Fruit fly (Drosophila melanogaster) whole organism, adult: Measurements from ENCODE around the gene CG17260.

ENCODE experiments used
- CG11617 ChIP-seq: fragments of 200-800 bp; sonication (Bioruptor generic); optimal IDR thresholded peaks from 2 replicates; lab custom pipeline; 2017; ENCODE audit warnings: mild to moderate bottlenecking, missing biosample characterization, missing genetic modification reagents, missing genetic modification characterization
- CG12768 ChIP-seq: fragments of 200-800 bp; sonication (Bioruptor generic); optimal IDR thresholded peaks from 2 replicates; lab custom pipeline; 2017; ENCODE audit warnings: missing biosample characterization, missing genetic modification characterization, mild to moderate bottlenecking, moderate library complexity, missing genetic modification reagents
- CG14711 ChIP-seq: fragments of 200-800 bp; sonication (Bioruptor generic); optimal IDR thresholded peaks from 2 replicates; lab custom pipeline; 2018; ENCODE audit warnings: missing biosample characterization, mild to moderate bottlenecking, missing genetic modification characterization, moderate library complexity
- CG1620 ChIP-seq: fragments of 200-800 bp; sonication (Bioruptor generic); optimal IDR thresholded peaks from 2 replicates; lab custom pipeline; 2016; ENCODE audit warnings: missing biosample characterization, missing genetic modification characterization
- CG33017 ChIP-seq: fragments of 200-800 bp; sonication (Bioruptor generic); optimal IDR thresholded peaks from 2 replicates; lab custom pipeline; 2018; ENCODE audit warnings: missing biosample characterization, mild to moderate bottlenecking, missing genetic modification characterization, moderate library complexity
- CG5204 ChIP-seq: fragments of 200-800 bp; sonication (Bioruptor generic); optimal IDR thresholded peaks from 2 replicates; lab custom pipeline; 2016; ENCODE audit warnings: missing biosample characterization, missing genetic modification characterization
- CG7045 ChIP-seq: fragments of 200-800 bp; sonication (Bioruptor generic); optimal IDR thresholded peaks from 2 replicates; lab custom pipeline; 2017; ENCODE audit warnings: missing biosample characterization, mild to moderate bottlenecking, missing genetic modification characterization
- CG7101 ChIP-seq: fragments of 200-800 bp; sonication (Bioruptor generic); optimal IDR thresholded peaks from 2 replicates; lab custom pipeline; 2018; ENCODE audit warnings: missing biosample characterization, mild to moderate bottlenecking, missing genetic modification characterization, moderate library complexity
- Clk ChIP-seq: fragments of 200-800 bp; sonication (Bioruptor generic); optimal IDR thresholded peaks from 2 replicates; lab custom pipeline; 2017; ENCODE audit warnings: missing biosample characterization, missing genetic modification characterization
- Crg-1 ChIP-seq: fragments of 200-800 bp; sonication (Bioruptor generic); optimal IDR thresholded peaks from 2 replicates; lab custom pipeline; 2016; ENCODE audit warnings: missing biosample characterization, missing genetic modification characterization
- Hr96 ChIP-seq: fragments of 200-800 bp; sonication (Bioruptor generic); optimal IDR thresholded peaks from 2 replicates; lab custom pipeline; 2016; ENCODE audit warnings: missing biosample characterization, missing genetic modification characterization
- Mnt ChIP-seq: fragments of 200-800 bp; sonication (Bioruptor generic); optimal IDR thresholded peaks from 2 replicates; lab custom pipeline; 2016; ENCODE audit warnings: missing biosample characterization, mild to moderate bottlenecking, missing genetic modification characterization
- bab1 ChIP-seq: fragments of 200-800 bp; sonication (Bioruptor generic); optimal IDR thresholded peaks from 3 replicates; lab custom pipeline; 2019; ENCODE audit warnings: missing biosample characterization, mild to moderate bottlenecking, missing genetic modification characterization, moderate library complexity
- cic ChIP-seq: fragments of 200-800 bp; sonication (Bioruptor generic); optimal IDR thresholded peaks from 2 replicates; lab custom pipeline; 2017; ENCODE audit warnings: missing biosample characterization, mild to moderate bottlenecking, missing genetic modification characterization, moderate library complexity
- cnc ChIP-seq, 2 experiments: fragments of >200 bp; optimal IDR thresholded peaks; 2 replicates each; lab custom pipeline; 2017
- kay ChIP-seq: fragments of 200-800 bp; sonication (Bioruptor generic); peaks from one replicate; lab custom pipeline; 2016; ENCODE audit warnings: missing biosample characterization, missing genetic modification characterization, borderline replicate concordance
- ovo ChIP-seq: fragments of 200-800 bp; sonication (Bioruptor generic); optimal IDR thresholded peaks from 2 replicates; lab custom pipeline; 2016; ENCODE audit warnings: missing biosample characterization, missing genetic modification characterization
- pad ChIP-seq: fragments of 200-800 bp; sonication (Bioruptor generic); optimal IDR thresholded peaks from 3 replicates; lab custom pipeline; 2017; ENCODE audit warnings: missing biosample characterization, missing genetic modification characterization, mild to moderate bottlenecking, moderate library complexity, missing genetic modification reagents
- tj ChIP-seq: fragments of 200-800 bp; sonication (Bioruptor generic); optimal IDR thresholded peaks from 3 replicates; lab custom pipeline; 2017; ENCODE audit warnings: missing biosample characterization, mild to moderate bottlenecking, missing genetic modification characterization, moderate library complexity
- toe ChIP-seq: fragments of 200-800 bp; sonication (Bioruptor generic); optimal IDR thresholded peaks from 2 replicates; lab custom pipeline; 2016; ENCODE audit warnings: missing biosample characterization, missing genetic modification characterization

Gene CG17260

dm6 chr2L:3055710-3056447, 18.8 kb downstream of the CG17260 start:
- TF ChIP-seq CG14711 (tag; lab: Kevin White, UChicago) (no peak), kay (GFP tag; lab: Kevin White, UChicago) (peak; percentile 74), CG33017 (no peak), ovo (GFP tag; lab: Kevin White, UChicago) (no peak), Mnt (GFP tag; lab: Kevin White, UChicago) (no peak), bab1 (GFP tag; lab: Kevin White, UChicago) (no peak), CG7101 (tag; lab: Kevin White, UChicago) (no peak), cnc (optimal IDR thresholded peaks at IDR 0.05; lab: Kevin White, UChicago) (no peak), CG11617 (GFP tag; lab: Kevin White, UChicago) (peak; percentile 59), CG12768 (GFP tag; lab: Kevin White, UChicago) (no peak), CG5204 (peak; percentile 69), Crg-1 (GFP tag; lab: Kevin White, UChicago) (no peak), tj (GFP tag; lab: Kevin White, UChicago) (peak; percentile 64), Hr96 (GFP tag; lab: Kevin White, UChicago) (no peak), pad (GFP tag; lab: Kevin White, UChicago) (no peak), Clk (GFP tag; lab: Kevin White, UChicago) (peak; percentile 35), cic (no peak), CG1620 (GFP tag; lab: Kevin White, UChicago) (no peak), toe (GFP tag; lab: Kevin White, UChicago) (peak; percentile 53), CG7045 (GFP tag; lab: Kevin White, UChicago) (peak; percentile 39)

dm6 chr2L:3056448-3056790, 19.4 kb downstream of the CG17260 start, which contains the start of gene FASN1:
TSS of gene FASN1 (plus strand) at chr2L:3056598.
- TF ChIP-seq CG7045 (GFP tag; lab: Kevin White, UChicago), result peak; percentile 43
- TF ChIP-seq Mnt (GFP tag; lab: Kevin White, UChicago), result peak; percentile 81
- no peak for TF ChIP-seq cnc (optimal IDR thresholded peaks at IDR 0.05; lab: Kevin White, UChicago)
- TF ChIP-seq bab1 (GFP tag; lab: Kevin White, UChicago), result peak; percentile 87
- peak; percentile 61 for TF ChIP-seq ovo (GFP tag; lab: Kevin White, UChicago)
- TF ChIP-seq toe (GFP tag; lab: Kevin White, UChicago), result no peak
- peak; percentile 78 for TF ChIP-seq Crg-1 (GFP tag; lab: Kevin White, UChicago)
- TF ChIP-seq CG14711 (tag; lab: Kevin White, UChicago), result peak; percentile 25
- TF ChIP-seq tj (GFP tag; lab: Kevin White, UChicago), result peak; percentile 8
- TF ChIP-seq Clk (GFP tag; lab: Kevin White, UChicago), result no peak
- TF ChIP-seq cic, result peak; percentile 55
- TF ChIP-seq CG7101 (tag; lab: Kevin White, UChicago), result peak; percentile 59
- TF ChIP-seq pad (GFP tag; lab: Kevin White, UChicago), result peak; percentile 64
- TF ChIP-seq CG5204, result no peak
- peak; percentile 69 for TF ChIP-seq CG33017
- peak; percentile 0 for TF ChIP-seq CG11617 (GFP tag; lab: Kevin White, UChicago)
- no peak for TF ChIP-seq kay (GFP tag; lab: Kevin White, UChicago)
- peak; percentile 81 for TF ChIP-seq CG12768 (GFP tag; lab: Kevin White, UChicago)
- TF ChIP-seq CG1620 (GFP tag; lab: Kevin White, UChicago), result peak; percentile 69
- peak; percentile 67 for TF ChIP-seq Hr96 (GFP tag; lab: Kevin White, UChicago)

- TF ChIP-seq kay (GFP tag; lab: Kevin White, UChicago) (peak; percentile 74), Clk (GFP tag; lab: Kevin White, UChicago) (peak; percentile 34), CG14711 (tag; lab: Kevin White, UChicago) (no peak), CG7101 (tag; lab: Kevin White, UChicago) (peak; percentile 27), toe (GFP tag; lab: Kevin White, UChicago) (no peak), Crg-1 (GFP tag; lab: Kevin White, UChicago) (peak; percentile 59), CG33017 (no peak), CG11617 (GFP tag; lab: Kevin White, UChicago) (peak; percentile 20), CG5204 (peak; percentile 28), pad (GFP tag; lab: Kevin White, UChicago) (peak; percentile 48), tj (GFP tag; lab: Kevin White, UChicago) (no peak), bab1 (GFP tag; lab: Kevin White, UChicago) (peak; percentile 38), ovo (GFP tag; lab: Kevin White, UChicago) (peak; percentile 70), Mnt (GFP tag; lab: Kevin White, UChicago) (no peak), cic (peak; percentile 67), CG1620 (GFP tag; lab: Kevin White, UChicago) (peak; percentile 39), Hr96 (GFP tag; lab: Kevin White, UChicago) (peak; percentile 49), cnc (optimal IDR thresholded peaks at IDR 0.05; lab: Kevin White, UChicago) (no peak), CG7045 (GFP tag; lab: Kevin White, UChicago) (peak; percentile 66), CG12768 (GFP tag; lab: Kevin White, UChicago) (peak; percentile 65)
Measured at dm6 chr2L:3057951-3058771, 21.1 kb downstream of the CG17260 start.

- TF ChIP-seq Crg-1 (GFP tag; lab: Kevin White, UChicago), result peak; percentile 12
- TF ChIP-seq toe (GFP tag; lab: Kevin White, UChicago), result no peak
- TF ChIP-seq CG5204, result no peak
- peak; percentile 81 for TF ChIP-seq bab1 (GFP tag; lab: Kevin White, UChicago)
- TF ChIP-seq CG7101 (tag; lab: Kevin White, UChicago), result no peak
- peak; percentile 71 for TF ChIP-seq CG12768 (GFP tag; lab: Kevin White, UChicago)
- peak; percentile 37 for TF ChIP-seq pad (GFP tag; lab: Kevin White, UChicago)
- TF ChIP-seq Hr96 (GFP tag; lab: Kevin White, UChicago), result no peak
- TF ChIP-seq tj (GFP tag; lab: Kevin White, UChicago), result peak; percentile 76
- TF ChIP-seq CG7045 (GFP tag; lab: Kevin White, UChicago), result peak; percentile 57
- TF ChIP-seq CG1620 (GFP tag; lab: Kevin White, UChicago), result peak; percentile 23
- no peak for TF ChIP-seq ovo (GFP tag; lab: Kevin White, UChicago)
- peak; percentile 50 for TF ChIP-seq CG33017
- peak; percentile 54 for TF ChIP-seq cic
- no peak for TF ChIP-seq Mnt (GFP tag; lab: Kevin White, UChicago)
- peak; percentile 29 for TF ChIP-seq CG14711 (tag; lab: Kevin White, UChicago)
- no peak for TF ChIP-seq cnc (optimal IDR thresholded peaks at IDR 0.05; lab: Kevin White, UChicago)
- no peak for TF ChIP-seq CG11617 (GFP tag; lab: Kevin White, UChicago)
- TF ChIP-seq kay (GFP tag; lab: Kevin White, UChicago), result peak; percentile 74
Measured at dm6 chr2L:3058772-3059623, 22.0 kb downstream of the CG17260 start.
